Fruit fly (Drosophila melanogaster) S2 (cell line): ENCODE data around the gene CG4408.
A peak's percentile ranks its signal among the peaks of the same experiment; 100 is the strongest.

Source experiments
- CG8478 ChIP-seq: fragments of >200 bp; optimal IDR thresholded peaks from 2 replicates; lab custom pipeline; 2018
- CTCF ChIP-seq, 2 experiments: fragments of >200 bp; optimal IDR thresholded peaks; 2 replicates each; lab custom pipeline; 2018

Gene CG4408

DNA sequence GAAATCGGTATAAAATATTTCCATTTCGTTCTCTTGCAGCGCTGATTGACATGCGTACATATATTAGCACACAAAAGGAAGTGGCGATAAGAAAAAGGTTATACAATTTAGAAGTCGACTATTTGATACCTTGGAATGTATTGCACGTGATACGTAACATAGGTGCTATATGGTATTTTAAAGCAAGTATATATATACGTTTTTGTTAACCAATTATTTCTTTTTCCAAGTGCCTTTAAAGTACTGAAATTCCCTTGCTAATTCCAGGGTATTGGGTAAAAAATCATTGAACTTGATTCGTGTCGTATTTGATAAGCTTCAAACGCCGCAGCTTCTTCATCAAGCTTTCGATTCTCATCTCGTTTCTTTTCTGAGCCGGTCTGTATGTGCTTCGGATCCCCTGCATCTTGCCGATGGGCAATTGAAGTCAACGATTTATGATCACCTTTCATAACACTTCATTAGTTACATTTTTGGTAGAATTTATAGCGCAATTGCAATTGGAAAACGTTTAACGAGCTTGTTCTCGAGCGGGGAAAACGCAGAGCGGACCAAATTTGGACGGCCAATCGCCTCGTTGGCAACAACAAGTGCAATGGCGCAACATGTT is at the start of gene CG4408:
Gene CG4408 (minus strand): TSS at position 60 of the 610 bp plus-strand sequence.
- TF ChIP-seq CTCF (optimal IDR thresholded peaks at IDR 0.05; lab: Kevin White, UChicago), result no peak
- no peak for TF ChIP-seq CG8478 (lab: Kevin White, UChicago)

DNA sequence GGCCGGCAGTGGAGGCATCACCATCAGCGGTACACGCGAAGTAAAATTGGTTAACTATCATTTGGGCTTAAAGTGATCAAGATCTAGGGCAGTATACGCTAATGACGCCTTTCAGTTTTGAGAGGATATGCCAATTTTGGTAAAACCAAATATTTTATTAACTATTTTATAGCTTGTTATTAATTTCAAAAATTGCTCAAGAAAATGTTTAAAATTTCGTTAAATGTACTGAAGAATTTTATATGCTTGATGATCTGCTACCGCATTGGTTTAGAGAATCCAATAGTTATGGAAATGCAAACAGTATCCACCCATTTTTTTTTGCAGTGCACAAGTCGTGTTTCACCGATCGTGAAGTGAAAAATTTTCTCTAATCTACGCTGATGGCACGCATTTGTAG is 44.5 kb upstream of the CG4408 start:
- TF ChIP-seq CG8478 (lab: Kevin White, UChicago) (no peak), CTCF (optimal IDR thresholded peaks at IDR 0.05; lab: Kevin White, UChicago) (no peak)

DNA sequence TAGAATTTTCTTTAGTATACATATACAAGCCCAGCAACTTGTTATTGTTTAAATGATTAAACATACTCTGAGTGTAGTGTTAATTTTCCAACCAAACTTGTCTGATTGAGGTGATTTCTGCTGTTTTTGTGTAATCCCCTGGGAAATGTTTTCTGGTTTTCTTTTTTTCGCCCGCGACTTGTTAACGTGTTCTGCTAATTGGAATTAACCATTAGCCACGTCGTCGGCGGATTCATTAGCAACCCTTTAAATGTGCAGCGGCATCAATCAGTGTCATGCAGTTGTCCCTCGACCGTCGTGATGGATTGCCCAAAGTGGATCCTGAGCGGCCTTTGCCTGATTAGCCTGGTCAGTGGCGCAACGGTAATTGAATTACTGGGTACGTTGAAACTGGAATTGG is 41.8 kb upstream of the CG4408 start, which contains the start of gene Ir94e:
Gene Ir94e (plus strand): TSS at position 301 of the 400 bp plus-strand sequence.
- no peak for TF ChIP-seq CG8478 (lab: Kevin White, UChicago)
- no peak for TF ChIP-seq CTCF (optimal IDR thresholded peaks at IDR 0.05; lab: Kevin White, UChicago)

DNA sequence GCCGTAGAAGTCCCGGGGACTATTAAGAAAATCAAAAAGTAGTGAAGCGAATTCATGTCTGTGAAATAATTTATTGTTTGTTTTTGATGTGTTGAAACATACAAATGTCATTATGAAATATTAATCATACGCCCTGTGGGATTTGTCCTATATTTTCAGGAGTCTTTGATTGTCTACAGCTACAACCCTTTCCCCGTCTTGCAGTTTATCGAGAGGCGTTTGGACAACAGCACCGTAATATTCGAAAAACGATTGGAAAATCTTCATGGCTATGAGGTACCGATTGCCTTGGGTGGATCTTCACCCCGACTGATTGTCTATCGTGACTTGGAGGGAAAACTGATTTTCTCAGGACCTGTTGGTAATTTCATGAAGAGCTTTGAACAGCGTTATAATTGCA is 40.3 kb upstream of the CG4408 start, which contains the start of gene CG17380:
Gene CG17380 (minus strand): TSS at position 101 of the 400 bp plus-strand sequence.
- no peak for TF ChIP-seq CTCF (optimal IDR thresholded peaks at IDR 0.05; lab: Kevin White, UChicago)
- no peak for TF ChIP-seq CG8478 (lab: Kevin White, UChicago)

DNA sequence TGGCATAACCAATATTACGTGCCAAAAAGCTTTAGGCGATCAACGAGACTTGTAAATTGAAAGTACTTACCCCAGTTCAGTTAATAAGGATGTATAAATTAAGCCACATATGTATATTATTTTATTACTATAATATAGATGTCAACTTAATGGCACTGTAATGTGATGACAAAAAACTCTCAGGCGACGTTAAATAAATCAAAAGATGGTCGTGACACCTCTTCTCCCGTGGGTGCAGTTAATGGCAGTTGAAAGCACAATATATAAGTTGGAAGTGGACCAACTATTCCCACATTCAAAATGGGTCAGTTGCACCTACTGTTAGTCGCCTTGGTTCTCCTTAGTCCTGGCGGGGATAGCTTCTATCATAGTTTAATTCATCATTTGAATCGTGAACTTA is 39.1 kb upstream of the CG4408 start, which contains the start of gene Ir94d:
Gene Ir94d (plus strand): TSS at position 301 of the 400 bp plus-strand sequence.
- TF ChIP-seq CG8478 (lab: Kevin White, UChicago) (no peak), CTCF (optimal IDR thresholded peaks at IDR 0.05; lab: Kevin White, UChicago) (no peak)

DNA sequence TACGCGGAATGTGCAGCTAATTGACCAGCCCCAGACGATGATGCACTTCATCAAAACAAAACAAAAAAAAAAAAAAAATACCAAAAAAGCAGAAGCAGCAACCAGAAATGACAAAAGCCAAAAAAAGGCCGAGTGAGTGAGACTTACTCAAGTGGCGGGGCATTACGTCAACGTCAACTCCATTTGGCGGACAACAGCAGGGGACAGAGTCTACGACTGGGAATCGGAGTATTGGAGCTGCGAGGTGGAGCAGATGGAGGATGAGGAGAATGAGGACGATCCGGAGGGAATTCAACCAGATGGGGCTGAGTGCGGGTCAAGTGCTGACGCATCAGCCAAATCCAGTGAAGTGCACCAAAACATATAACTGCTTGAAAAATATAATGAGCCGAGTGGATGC is 38.1 kb upstream of the CG4408 start:
- TF ChIP-seq CG8478 (lab: Kevin White, UChicago) (no peak), CTCF (optimal IDR thresholded peaks at IDR 0.05; lab: Kevin White, UChicago) (no peak)

DNA sequence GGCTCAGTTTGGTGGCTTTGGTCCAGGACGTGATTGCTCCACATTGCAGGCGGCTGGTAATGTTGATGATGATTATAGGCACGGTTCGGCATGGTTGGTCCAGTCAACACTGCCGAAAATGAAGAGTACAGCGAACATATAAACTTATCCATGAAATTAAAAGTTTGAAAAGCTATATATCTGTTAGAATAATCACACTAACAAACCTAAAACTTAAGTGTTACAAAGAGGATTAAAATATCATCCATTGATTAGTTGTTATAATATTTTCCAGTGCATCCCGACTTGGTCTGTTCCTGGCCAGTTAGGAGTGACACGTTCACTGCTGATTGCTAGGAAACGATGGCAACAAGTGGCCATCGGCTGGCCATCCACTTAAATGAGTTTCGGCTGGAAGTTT is 36.3 kb upstream of the CG4408 start:
- TF ChIP-seq CG8478 (lab: Kevin White, UChicago) (no peak), CTCF (optimal IDR thresholded peaks at IDR 0.05; lab: Kevin White, UChicago) (no peak)

DNA sequence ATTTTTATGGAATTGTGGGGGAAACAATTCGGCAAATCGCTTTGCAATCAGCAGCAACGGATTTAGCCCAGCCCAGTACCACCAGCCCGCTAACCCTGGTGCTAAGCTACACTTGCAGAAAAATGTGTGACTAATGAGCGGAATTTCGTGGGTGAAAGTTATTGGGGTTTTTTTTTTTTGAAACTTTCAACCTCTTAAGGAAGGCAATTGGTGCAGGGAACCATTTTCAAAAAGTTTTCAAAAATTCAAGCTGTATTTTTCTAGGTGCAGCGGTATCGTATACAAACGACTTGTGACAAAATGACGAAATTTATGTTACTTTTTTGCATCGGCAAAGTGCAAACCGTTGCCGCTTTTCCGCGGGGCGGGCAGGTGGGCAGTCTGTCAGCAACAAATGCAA is 35.6 kb upstream of the CG4408 start:
- TF ChIP-seq CG8478 (lab: Kevin White, UChicago) (no peak), CTCF (optimal IDR thresholded peaks at IDR 0.05; lab: Kevin White, UChicago) (no peak)

DNA sequence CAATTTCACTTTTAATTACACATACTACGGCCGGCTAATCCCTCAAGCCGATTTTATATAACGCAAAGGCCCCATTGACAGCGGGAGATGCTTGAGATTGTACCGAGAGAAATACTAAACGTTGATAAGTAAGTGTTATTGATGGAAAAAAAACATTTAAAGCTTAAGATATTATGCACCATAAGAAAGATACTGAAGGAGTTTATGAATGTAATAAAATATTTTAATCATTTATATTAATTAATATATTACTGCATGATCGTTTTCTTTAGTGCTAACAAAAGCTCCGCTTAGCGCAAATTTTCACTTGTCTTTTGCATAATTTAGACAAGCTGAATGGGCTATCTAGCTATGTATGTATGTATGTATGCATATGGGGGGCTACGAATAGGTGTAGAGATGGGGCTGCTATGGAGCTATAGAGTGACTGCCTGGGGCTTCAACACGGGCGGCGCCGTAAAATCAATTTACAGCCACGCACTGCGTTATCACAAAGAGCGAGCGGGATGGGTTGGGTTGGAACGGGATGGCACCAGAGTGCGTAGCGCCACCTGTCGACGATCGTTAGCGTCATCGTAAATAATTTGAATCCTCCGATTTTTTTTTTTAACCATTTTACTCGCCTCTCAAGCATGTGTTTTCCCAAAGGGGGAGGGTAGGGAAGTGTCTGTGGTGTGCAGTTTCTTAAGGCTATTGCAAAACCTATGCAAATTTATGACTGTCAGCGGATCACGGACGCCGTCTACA is 33.3 kb upstream of the CG4408 start:
- peak; percentile 69 to 73 for TF ChIP-seq CTCF (optimal IDR thresholded peaks at IDR 0.05; lab: Kevin White, UChicago)
- TF ChIP-seq CG8478 (lab: Kevin White, UChicago), result no peak

DNA sequence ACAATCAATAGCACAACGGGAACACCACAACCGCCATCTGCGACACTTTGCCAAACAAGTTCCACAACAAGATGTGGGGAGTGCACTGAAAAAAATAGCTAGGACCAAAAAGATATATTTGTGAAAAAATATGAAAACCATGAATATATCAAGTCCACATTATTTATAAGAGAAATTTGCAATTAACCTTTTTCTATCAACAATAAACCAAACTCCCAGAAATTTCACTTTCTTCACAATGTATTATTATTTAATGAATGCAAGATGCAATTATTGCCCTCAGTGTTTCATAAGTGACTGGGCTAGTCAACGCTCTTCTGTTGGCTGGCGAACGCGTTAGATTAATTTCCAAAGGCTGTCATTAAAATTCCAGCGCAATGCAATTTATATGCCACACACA is 32.3 kb upstream of the CG4408 start:
- TF ChIP-seq CG8478 (lab: Kevin White, UChicago) (no peak), CTCF (optimal IDR thresholded peaks at IDR 0.05; lab: Kevin White, UChicago) (no peak)

DNA sequence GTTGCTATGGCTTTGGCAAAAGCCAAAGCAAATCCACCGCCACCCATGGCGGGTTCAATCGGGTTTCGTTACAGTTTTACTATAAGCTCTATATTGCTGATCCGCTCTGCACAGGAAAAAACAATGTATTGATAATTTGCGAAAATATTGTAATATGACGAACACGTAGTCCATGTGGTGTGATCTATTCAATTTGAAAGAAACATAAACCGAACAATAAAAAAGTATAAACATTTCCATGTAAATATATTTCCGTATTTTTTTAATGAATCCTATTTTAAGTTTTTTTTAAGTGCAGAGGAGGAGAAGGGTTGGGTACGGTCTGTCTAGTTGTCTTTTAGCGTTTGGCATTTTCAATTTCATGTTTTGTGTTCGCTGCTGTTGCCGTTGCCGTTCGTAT is 30.1 kb upstream of the CG4408 start:
- no peak for TF ChIP-seq CTCF (optimal IDR thresholded peaks at IDR 0.05; lab: Kevin White, UChicago)

DNA sequence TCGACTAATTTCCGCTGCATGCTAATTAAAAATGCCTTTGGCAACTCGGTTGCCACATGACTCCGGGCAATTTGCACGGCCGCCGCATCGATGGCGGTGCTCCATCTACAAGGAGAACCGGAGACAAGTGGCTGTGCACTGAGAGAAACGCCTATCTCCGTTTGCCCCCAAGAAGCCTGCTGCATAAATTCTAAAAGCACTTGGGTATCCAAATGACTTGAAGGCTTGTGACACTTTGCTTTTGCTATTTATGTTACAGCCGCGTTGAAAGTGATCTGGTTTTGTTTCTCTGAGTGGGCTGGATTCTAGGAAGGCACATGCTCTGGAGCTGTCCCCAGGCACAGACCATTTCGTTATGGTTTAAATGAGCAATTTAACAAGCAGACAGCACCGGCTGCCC is 28.9 kb upstream of the CG4408 start:
- TF ChIP-seq CG8478 (lab: Kevin White, UChicago) (no peak), CTCF (optimal IDR thresholded peaks at IDR 0.05; lab: Kevin White, UChicago) (no peak)

DNA sequence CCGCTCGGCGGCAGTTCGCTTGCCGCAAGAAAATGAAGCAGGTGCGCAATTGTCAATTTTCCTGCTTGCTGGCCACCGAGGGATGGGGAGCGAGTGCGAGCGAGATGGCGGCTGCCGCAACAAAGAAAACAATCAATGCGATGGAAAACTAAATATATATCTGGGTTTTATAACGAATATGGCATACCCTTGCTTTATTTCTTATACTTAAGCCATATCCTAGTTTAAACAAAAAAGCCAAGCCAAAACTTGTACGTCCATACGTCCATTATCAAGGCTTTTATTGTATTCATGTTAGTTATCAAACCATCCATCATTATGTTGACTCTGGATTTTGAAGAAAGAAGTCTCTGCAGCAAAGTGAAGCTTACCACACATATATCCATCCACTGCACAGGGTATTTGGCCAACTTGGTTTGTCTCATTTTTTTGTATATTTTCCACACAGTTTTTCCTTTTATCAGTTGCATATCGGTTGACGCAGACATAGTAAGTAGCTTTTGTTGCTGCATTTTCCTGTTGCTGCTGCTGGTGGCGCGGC is 27.5 kb upstream of the CG4408 start:
- TF ChIP-seq CG8478 (lab: Kevin White, UChicago) (no peak), CTCF (optimal IDR thresholded peaks at IDR 0.05; lab: Kevin White, UChicago) (no peak)

DNA sequence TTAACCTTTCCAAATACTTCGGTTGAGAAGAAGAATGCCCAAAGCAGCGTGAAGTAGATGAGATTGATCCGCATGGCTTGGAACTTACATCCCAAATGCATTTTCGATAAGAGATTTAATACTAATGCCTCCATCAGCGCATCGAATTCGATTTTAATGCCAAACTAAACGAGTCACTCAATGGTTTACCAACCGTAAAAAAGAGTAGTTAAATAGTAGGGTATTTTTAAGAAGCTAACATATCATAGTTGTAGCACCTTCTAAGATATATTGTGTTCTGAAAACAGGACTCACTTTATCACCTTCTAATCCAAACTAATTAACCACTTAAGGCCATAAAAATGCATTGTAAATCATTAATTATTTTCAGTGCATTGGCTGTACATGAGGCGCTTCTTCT is 25.4 kb upstream of the CG4408 start, which contains the start of gene CG31515:
Gene CG31515 (minus strand): TSS at position 101 of the 400 bp plus-strand sequence.
- TF ChIP-seq CTCF (optimal IDR thresholded peaks at IDR 0.05; lab: Kevin White, UChicago) (no peak), CG8478 (lab: Kevin White, UChicago) (no peak)

DNA sequence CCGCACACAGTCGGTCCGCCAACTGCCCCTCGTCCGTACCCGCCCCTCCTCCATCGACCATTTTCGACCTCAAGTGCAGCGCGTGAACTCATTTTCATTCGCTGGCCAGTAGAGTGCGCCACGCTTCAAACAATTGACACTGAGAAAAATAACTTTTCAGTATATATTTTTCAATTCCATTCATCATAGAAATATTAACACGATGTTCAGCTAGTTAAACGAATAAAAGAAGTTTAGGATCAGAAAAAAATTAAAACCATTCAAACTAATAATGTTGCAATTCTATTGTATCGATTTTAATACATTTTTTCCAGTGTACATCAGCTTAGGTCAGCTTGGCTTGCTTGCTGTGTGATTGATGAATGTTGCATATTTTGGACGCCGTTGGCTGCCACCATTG is 23.5 kb upstream of the CG4408 start:
- TF ChIP-seq CG8478 (lab: Kevin White, UChicago) (no peak), CTCF (optimal IDR thresholded peaks at IDR 0.05; lab: Kevin White, UChicago) (no peak)
